Worm (Caenorhabditis elegans): ENCODE results near the gene ceh-34.

- TF ChIP-seq lin-26 (GFP tag; IDR thresholded peaks at IDR 0.05) (no peak), ZK185.1 (tag; optimal IDR thresholded peaks at IDR 0.05; ENCODE audit: poor library complexity, severe bottlenecking) (no peak), cebp-1 (GFP tag; IDR thresholded peaks at IDR 0.05) (no peak), cebp-1 (tag; optimal IDR thresholded peaks at IDR 0.05) (no peak), attf-3 (GFP tag; conservative IDR thresholded peaks at IDR 0.05) (no peak), cebp-2 (GFP tag; IDR thresholded peaks at IDR 0.05) (no peak), mxl-1 (tag; optimal IDR thresholded peaks at IDR 0.05) (no peak), K11D2.4 (GFP tag; IDR thresholded peaks at IDR 0.05) (no peak)
Measured at ce11 chrV:5295940-5296339, 23.4 kb downstream of the ceh-34 start.
